Worm (Caenorhabditis elegans) whole organism, young adult: ENCODE results near the gene malt-1.

Experiments
- B0035.1 ChIP-seq: sonication (generic microtip); optimal IDR thresholded peaks from 2 replicates; lab custom pipeline; 2016; ENCODE audit warnings: missing genetic modification characterization, mild to moderate bottlenecking, missing compliant biosample characterization, missing genotype, missing genetic modification reagents
- unc-62 ChIP-seq: fragments of 150-350 bp; optimal IDR thresholded peaks from 2 replicates; lab custom pipeline; 2014; ENCODE audit warnings: missing biosample characterization, missing genetic modification reagents, missing genetic modification characterization

- TF ChIP-seq B0035.1 (no peak), unc-62 (GFP tag; lab: Kevin White, UChicago) (no peak)
Measured at ce11 chrII:6941520-6941919, 9.6 kb downstream of the malt-1 start.
